Fruit fly (Drosophila melanogaster) whole organism, embryonic: ENCODE measurements around the gene Atf3.
A peak's percentile ranks its signal among the peaks of the same experiment; 100 is the strongest.

Source experiments
- Ada2b ChIP-seq: fragments of 200-800 bp; sonication (Bioruptor generic); IDR thresholded peaks from 2 replicates; pipeline ENCODE4 v1.3.6; 2022; ENCODE audit warnings: missing biosample characterization, missing genetic modification characterization
- CG11456 ChIP-seq: fragments of 200-800 bp; sonication (Bioruptor generic); IDR thresholded peaks from 3 replicates; pipeline ENCODE4 v1.3.6; 2022; ENCODE audit warnings: missing biosample characterization, missing genetic modification characterization
- CG11504 ChIP-seq: fragments of 200-800 bp; sonication (Bioruptor generic); optimal IDR thresholded peaks from 3 replicates; lab custom pipeline; 2019; ENCODE audit warnings: missing biosample characterization, mild to moderate bottlenecking, missing genetic modification characterization, moderate library complexity
- CG12299 ChIP-seq: fragments of 200-800 bp; sonication (Bioruptor generic); optimal IDR thresholded peaks from 2 replicates; lab custom pipeline; 2018; ENCODE audit warnings: missing biosample characterization, mild to moderate bottlenecking, missing genetic modification characterization
- CG13775 ChIP-seq: fragments of 200-800 bp; sonication (Bioruptor generic); optimal IDR thresholded peaks from 3 replicates; lab custom pipeline; 2017; ENCODE audit warnings: missing biosample characterization, mild to moderate bottlenecking, missing genetic modification characterization
- CG13894 ChIP-seq: fragments of 200-800 bp; sonication (Bioruptor generic); optimal IDR thresholded peaks from 3 replicates; lab custom pipeline; 2018; ENCODE audit warnings: missing biosample characterization, mild to moderate bottlenecking, missing genetic modification characterization, moderate library complexity
- CG15011 ChIP-seq: fragments of 200-800 bp; sonication (Bioruptor generic); optimal IDR thresholded peaks from 3 replicates; lab custom pipeline; 2018; ENCODE audit warnings: missing biosample characterization, mild to moderate bottlenecking, missing genetic modification characterization
- CG17328 ChIP-seq: fragments of 200-800 bp; sonication (Bioruptor generic); IDR thresholded peaks from 2 replicates; pipeline ENCODE4 v1.3.6; 2022; ENCODE audit warnings: missing biosample characterization, missing genetic modification characterization
- CG17829 ChIP-seq: fragments of 200-800 bp; optimal IDR thresholded peaks from 2 replicates; lab custom pipeline; 2019; ENCODE audit warnings: missing biosample characterization, mild to moderate bottlenecking, missing genetic modification characterization, moderate library complexity
- CG2120 ChIP-seq: fragments of 200-800 bp; sonication (Bioruptor generic); optimal IDR thresholded peaks from 3 replicates; lab custom pipeline; 2016; ENCODE audit warnings: missing biosample characterization, missing genetic modification characterization
- CG2678 ChIP-seq: fragments of 200-800 bp; sonication (Bioruptor generic); optimal IDR thresholded peaks from 3 replicates; lab custom pipeline; 2019; ENCODE audit warnings: missing biosample characterization, mild to moderate bottlenecking, missing genetic modification characterization, moderate library complexity
- CG3163 ChIP-seq: fragments of 200-800 bp; sonication (Bioruptor generic); optimal IDR thresholded peaks from 3 replicates; lab custom pipeline; 2016; ENCODE audit warnings: missing biosample characterization, missing genetic modification characterization
- CG3281 ChIP-seq: fragments of 200-800 bp; sonication (Bioruptor generic); optimal IDR thresholded peaks from 3 replicates; lab custom pipeline; 2017; ENCODE audit warnings: missing biosample characterization, mild to moderate bottlenecking, missing genetic modification characterization
- CG43689 ChIP-seq: fragments of 200-800 bp; sonication (Bioruptor generic); IDR thresholded peaks from 2 replicates; pipeline ENCODE4 v1.3.6; 2022; ENCODE audit warnings: missing biosample characterization, missing genetic modification characterization
- CG4404 ChIP-seq: fragments of 200-800 bp; sonication (Bioruptor generic); IDR thresholded peaks from 2 replicates; pipeline ENCODE4 v1.3.6; 2022; ENCODE audit warnings: missing biosample characterization, missing genetic modification characterization
- CG4820 ChIP-seq: fragments of 200-800 bp; sonication (Bioruptor generic); optimal IDR thresholded peaks from 3 replicates; lab custom pipeline; 2016; ENCODE audit warnings: missing biosample characterization, missing genetic modification characterization
- CG7839 ChIP-seq: fragments of 200-800 bp; sonication (Bioruptor generic); optimal IDR thresholded peaks from 3 replicates; lab custom pipeline; 2018; ENCODE audit warnings: missing biosample characterization, mild to moderate bottlenecking, missing genetic modification characterization, moderate library complexity
- CG8765 ChIP-seq: fragments of 200-800 bp; sonication (Bioruptor generic); IDR thresholded peaks from 2 replicates; pipeline ENCODE4 v1.3.6; 2022; ENCODE audit warnings: missing biosample characterization, missing genetic modification characterization
- CG9876 ChIP-seq: fragments of 200-800 bp; sonication (Bioruptor generic); optimal IDR thresholded peaks from 2 replicates; lab custom pipeline; 2016; ENCODE audit warnings: missing biosample characterization, missing genetic modification characterization
- CTCF ChIP-seq: fragments of 200-800 bp; sonication (Bioruptor generic); optimal IDR thresholded peaks from 2 replicates; lab custom pipeline; 2017; ENCODE audit warnings: missing biosample characterization, mild to moderate bottlenecking, missing genetic modification characterization, moderate library complexity
- CrebB ChIP-seq: fragments of 200-800 bp; sonication (Bioruptor generic); optimal IDR thresholded peaks from 3 replicates; lab custom pipeline; 2018; ENCODE audit warnings: missing biosample characterization, mild to moderate bottlenecking, missing genetic modification characterization
- Dbx ChIP-seq: fragments of 200-800 bp; sonication (Bioruptor generic); IDR thresholded peaks from 3 replicates; pipeline ENCODE4 v1.3.6; 2022; ENCODE audit warnings: missing biosample characterization, missing genetic modification characterization
- Dip3 ChIP-seq: fragments of 200-800 bp; sonication (Bioruptor generic); optimal IDR thresholded peaks from 3 replicates; lab custom pipeline; 2016; ENCODE audit warnings: missing biosample characterization, missing genetic modification characterization
- Gsc ChIP-seq: fragments of 200-800 bp; sonication (Bioruptor generic); IDR thresholded peaks from 2 replicates; pipeline ENCODE4 v1.3.6; 2022; ENCODE audit warnings: missing biosample characterization, missing genetic modification characterization
- Lim3 ChIP-seq: fragments of 200-800 bp; sonication (Bioruptor generic); IDR thresholded peaks from 2 replicates; pipeline ENCODE4 v1.3.6; 2022; ENCODE audit warnings: missing biosample characterization, missing genetic modification characterization
- MESR4 ChIP-seq: fragments of 200-800 bp; sonication (Bioruptor generic); optimal IDR thresholded peaks from 2 replicates; lab custom pipeline; 2018; ENCODE audit warnings: missing biosample characterization, mild to moderate bottlenecking, missing genetic modification characterization, moderate library complexity
- Meics ChIP-seq: fragments of 200-800 bp; sonication (Bioruptor generic); optimal IDR thresholded peaks from 2 replicates; lab custom pipeline; 2017; ENCODE audit warnings: missing biosample characterization, mild to moderate bottlenecking, missing genetic modification characterization
- Mes4 ChIP-seq: fragments of 200-800 bp; sonication (Bioruptor generic); optimal IDR thresholded peaks from 2 replicates; lab custom pipeline; 2016; ENCODE audit warnings: missing biosample characterization, missing genetic modification characterization
- Mrtf ChIP-seq: fragments of 200-800 bp; sonication (Bioruptor generic); IDR thresholded peaks from 3 replicates; pipeline ENCODE4 v1.3.6; 2022; ENCODE audit warnings: missing biosample characterization, missing genetic modification characterization
- Sin3A ChIP-seq: fragments of >200 bp; optimal IDR thresholded peaks from 2 replicates; lab custom pipeline; 2018
- al ChIP-seq: fragments of 200-800 bp; sonication (Bioruptor generic); IDR thresholded peaks from 2 replicates; pipeline ENCODE4 v1.3.6; 2022; ENCODE audit warnings: missing biosample characterization, missing genetic modification characterization
- amos ChIP-seq: fragments of 200-800 bp; sonication (Bioruptor generic); IDR thresholded peaks from 2 replicates; pipeline ENCODE4 v1.3.6; 2022; ENCODE audit warnings: missing biosample characterization, missing genetic modification characterization; ENCODE audit not compliant: partially characterized antibody
- bcd ChIP-seq: fragments of 200-800 bp; sonication (Bioruptor generic); optimal IDR thresholded peaks from 2 replicates; lab custom pipeline; 2017; ENCODE audit warnings: missing biosample characterization, mild to moderate bottlenecking, missing genetic modification characterization
- bsh ChIP-seq, 2 experiments: fragments of 200-800 bp; sonication (Bioruptor generic); optimal IDR thresholded peaks; 2 replicates each; lab custom pipeline; 2017 to 2018; ENCODE audit warnings: mild to moderate bottlenecking in 2 of 2, missing biosample characterization in 2 of 2, missing genetic modification characterization in 2 of 2, moderate library complexity in 1 of 2
- chm ChIP-seq: fragments of 200-800 bp; sonication (Bioruptor generic); IDR thresholded peaks from 2 replicates; pipeline ENCODE4 v1.3.6; 2022; ENCODE audit warnings: missing biosample characterization, missing genetic modification characterization
- dysf ChIP-seq: fragments of 200-800 bp; sonication (Bioruptor generic); IDR thresholded peaks from 3 replicates; pipeline ENCODE4 v1.3.6; 2022; ENCODE audit warnings: missing biosample characterization, missing genetic modification characterization
- ewg ChIP-seq: fragments of 200-800 bp; sonication (Bioruptor generic); optimal IDR thresholded peaks from 3 replicates; lab custom pipeline; 2017; ENCODE audit warnings: mild to moderate bottlenecking, missing biosample characterization, missing genetic modification reagents, missing genetic modification characterization
- gsb-n ChIP-seq: fragments of 200-800 bp; sonication (Bioruptor generic); optimal IDR thresholded peaks from 3 replicates; lab custom pipeline; 2018; ENCODE audit warnings: missing biosample characterization, mild to moderate bottlenecking, missing genetic modification characterization
- her ChIP-seq: fragments of 200-800 bp; sonication (Bioruptor generic); optimal IDR thresholded peaks from 2 replicates; lab custom pipeline; 2016; ENCODE audit warnings: missing biosample characterization, missing genetic modification characterization
- hkb ChIP-seq, 2 experiments: fragments of 200-800 bp in 1 of 2; fragments of >200 bp in 1 of 2; sonication (Bioruptor generic) in 1 of 2; IDR thresholded peaks in 1 of 2; optimal IDR thresholded peaks in 1 of 2; 2 replicates each; pipeline versions ENCODE4 v1.3.6 to Lab custom; 2017 to 2022; ENCODE audit warnings: missing biosample characterization in 1 of 2, missing genetic modification characterization in 1 of 2
- inv ChIP-seq: fragments of 200-800 bp; sonication (Bioruptor generic); IDR thresholded peaks from 2 replicates; pipeline ENCODE4 v1.3.6; 2022; ENCODE audit warnings: missing biosample characterization, missing genetic modification characterization; ENCODE audit not compliant: partially characterized antibody
- jigr1 ChIP-seq: fragments of 200-800 bp; sonication (Bioruptor generic); IDR thresholded peaks from 3 replicates; pipeline ENCODE4 v1.3.6; 2022; ENCODE audit warnings: missing biosample characterization, missing genetic modification characterization
- lbe ChIP-seq: fragments of 200-800 bp; sonication (Bioruptor generic); optimal IDR thresholded peaks from 2 replicates; lab custom pipeline; 2016; ENCODE audit warnings: missing biosample characterization, mild to moderate bottlenecking, missing genetic modification characterization
- mld ChIP-seq: fragments of 200-800 bp; sonication (Bioruptor generic); IDR thresholded peaks from 3 replicates; pipeline ENCODE4 v1.3.6; 2022; ENCODE audit warnings: missing biosample characterization, missing genetic modification characterization; ENCODE audit not compliant: partially characterized antibody
- oc ChIP-seq: fragments of 200-800 bp; sonication (Bioruptor generic); optimal IDR thresholded peaks from 2 replicates; lab custom pipeline; 2018; ENCODE audit warnings: missing biosample characterization, mild to moderate bottlenecking, missing genetic modification characterization, moderate library complexity
- pho ChIP-seq: fragments of 200-800 bp; sonication (Bioruptor generic); optimal IDR thresholded peaks from 2 replicates; lab custom pipeline; 2016; ENCODE audit warnings: missing biosample characterization, missing genetic modification characterization
- pum ChIP-seq: fragments of 200-800 bp; sonication (Bioruptor generic); optimal IDR thresholded peaks from 2 replicates; lab custom pipeline; 2016; ENCODE audit warnings: missing biosample characterization, missing genetic modification characterization
- sens-2 ChIP-seq: fragments of 200-800 bp; sonication (Bioruptor generic); IDR thresholded peaks from 2 replicates; pipeline ENCODE4 v1.3.6; 2022; ENCODE audit warnings: missing biosample characterization, missing genetic modification characterization
- sisA ChIP-seq: fragments of 200-800 bp; sonication (Bioruptor generic); IDR thresholded peaks from 2 replicates; pipeline ENCODE4 v1.3.6; 2022; ENCODE audit warnings: missing biosample characterization, missing genetic modification characterization
- ssp ChIP-seq: fragments of 200-800 bp; sonication (Bioruptor generic); IDR thresholded peaks from 2 replicates; pipeline ENCODE4 v1.3.6; 2022; ENCODE audit warnings: missing biosample characterization, missing genetic modification characterization
- toy ChIP-seq: fragments of 200-800 bp; sonication (Bioruptor generic); IDR thresholded peaks from 2 replicates; pipeline ENCODE4 v1.3.6; 2022; ENCODE audit warnings: missing biosample characterization, missing genetic modification characterization
- zf30C ChIP-seq: fragments of 200-800 bp; sonication (Bioruptor generic); optimal IDR thresholded peaks from 3 replicates; lab custom pipeline; 2018; ENCODE audit warnings: missing biosample characterization, mild to moderate bottlenecking, missing genetic modification characterization

Gene Atf3

dm6 chrX:1322214-1322613 lies 47.1 kb upstream of the Atf3 start, which contains the start of gene DAAM (continued):
- TF ChIP-seq CG4404 (GFP tag; lab: Robert Waterston, UW), result no peak
- no peak for TF ChIP-seq Mes4 (GFP tag; lab: Kevin White, UChicago)
- no peak for TF ChIP-seq Lim3 (GFP tag; lab: Robert Waterston, UW)
- TF ChIP-seq pho (GFP tag; lab: Kevin White, UChicago), result peak; percentile 4
- no peak for TF ChIP-seq CG43689
- TF ChIP-seq CrebB (tag; lab: Kevin White, UChicago), result peak; percentile 9
- TF ChIP-seq CG11456 (GFP tag; lab: Robert Waterston, UW), result peak; percentile 71; the same call in 1 of the 3 replicates
- TF ChIP-seq CG2678 (tag; lab: Kevin White, UChicago), result no peak
- no peak for TF ChIP-seq CG13775
- no peak for TF ChIP-seq CG12299 (tag; lab: Kevin White, UChicago)
- TF ChIP-seq inv, result peak; percentile 26; the same call in 1 of the 2 replicates
- no peak for TF ChIP-seq CG11504
- no peak for TF ChIP-seq toy
- peak; percentile 2 for TF ChIP-seq MESR4
- TF ChIP-seq CG17328, result peak; percentile 28; the same call in 1 of the 2 replicates
- peak; percentile 70 for TF ChIP-seq Meics
- TF ChIP-seq ewg (GFP tag; lab: Kevin White, UChicago), result peak; percentile 81
- no peak for TF ChIP-seq Ada2b
- TF ChIP-seq hkb (optimal IDR thresholded peaks at IDR 0.05; lab: Kevin White, UChicago), result peak; percentile 75
- peak; percentile 34; the same call in 1 of the 2 replicates for TF ChIP-seq hkb (GFP tag; IDR thresholded peaks at IDR 0.05; lab: Robert Waterston, UW)
- no peak for TF ChIP-seq CG4820 (GFP tag; lab: Kevin White, UChicago)
- TF ChIP-seq gsb-n (tag; lab: Kevin White, UChicago), result no peak
- no peak for TF ChIP-seq ssp
- peak; percentile 63 for TF ChIP-seq amos (GFP tag; lab: Robert Waterston, UW)
- peak; percentile 29 for TF ChIP-seq CG3163
- no peak for TF ChIP-seq pum (GFP tag; lab: Kevin White, UChicago)
- no peak for TF ChIP-seq CG8765 (GFP tag; lab: Robert Waterston, UW)
- TF ChIP-seq Dip3, result peak; percentile 29
- no peak for TF ChIP-seq mld
- no peak for TF ChIP-seq jigr1 (GFP tag; lab: Robert Waterston, UW)
- no peak for TF ChIP-seq sens-2
- TF ChIP-seq Gsc (GFP tag; lab: Robert Waterston, UW), result no peak
- no peak for TF ChIP-seq CG15011 (GFP tag; lab: Kevin White, UChicago)
- TF ChIP-seq her, result peak; percentile 44
- no peak for TF ChIP-seq chm
- TF ChIP-seq bsh (GFP tag; optimal IDR thresholded peaks at IDR 0.05; lab: Kevin White, UChicago), result peak in 1 of 2 experiments; percentile 4
- no peak for TF ChIP-seq CG7839 (tag; lab: Kevin White, UChicago)
- no peak for TF ChIP-seq lbe (GFP tag; lab: Kevin White, UChicago)
- peak; percentile 51 for TF ChIP-seq CG17829
- no peak for TF ChIP-seq sisA (GFP tag; lab: Robert Waterston, UW)
- peak; percentile 65 for TF ChIP-seq bcd (GFP tag; lab: Kevin White, UChicago)
- no peak for TF ChIP-seq Mrtf (GFP tag; lab: Robert Waterston, UW)
- TF ChIP-seq CG13894, result no peak
- TF ChIP-seq oc, result no peak
- no peak for TF ChIP-seq CG3281 (GFP tag; lab: Kevin White, UChicago)
- peak; percentile 56; the same call in 1 of the 3 replicates for TF ChIP-seq Dbx (GFP tag; lab: Robert Waterston, UW)
- peak; percentile 65 for TF ChIP-seq CTCF (GFP tag; lab: Kevin White, UChicago)
- peak; percentile 32 for TF ChIP-seq Sin3A (lab: Kevin White, UChicago)
- TF ChIP-seq al (GFP tag; lab: Robert Waterston, UW), result 0 out of 2 replicates have a peak, but pooled peaks have one; percentile 8
- TF ChIP-seq CG9876 (GFP tag; lab: Kevin White, UChicago), result peak; percentile 41
- no peak for TF ChIP-seq CG2120 (GFP tag; lab: Kevin White, UChicago)
- no peak for TF ChIP-seq zf30C (GFP tag; lab: Kevin White, UChicago)
- TF ChIP-seq dysf, result peak; percentile 68; the same call in 2 of the 3 replicates
